Worm (Caenorhabditis elegans) whole organism, L4 larva: ENCODE data around the gene fbxb-99.

Source experiments
- F10B5.3 ChIP-seq: sonication (generic microtip); optimal IDR thresholded peaks from 2 replicates; lab custom pipeline; 2016; ENCODE audit warnings: mild to moderate bottlenecking, missing genetic modification characterization, missing compliant biosample characterization
- F37D6.2 ChIP-seq: sonication (generic microtip); optimal IDR thresholded peaks from 2 replicates; lab custom pipeline; 2016; ENCODE audit warnings: mild to moderate bottlenecking, missing genetic modification characterization, missing compliant biosample characterization
- F44E2.7 ChIP-seq: fragments of 200-800 bp; sonication (Bioruptor generic); IDR thresholded peaks from 2 replicates; pipeline ENCODE4 v2.1.2; 2022; ENCODE audit warnings: missing genetic modification characterization, missing compliant biosample characterization
- F49E8.2 ChIP-seq: sonication (generic microtip); optimal IDR thresholded peaks from 2 replicates; lab custom pipeline; 2016; ENCODE audit warnings: missing compliant biosample characterization, mild to moderate bottlenecking, missing genetic modification characterization, borderline replicate concordance
- T20F7.1 ChIP-seq: fragments of 200-800 bp; sonication (Bioruptor generic); optimal IDR thresholded peaks from 2 replicates; lab custom pipeline; 2018; ENCODE audit warnings: mild to moderate bottlenecking, missing genetic modification characterization, missing compliant biosample characterization
- Y75B8A.6 ChIP-seq: fragments of 200-800 bp; sonication (Bioruptor generic); IDR thresholded peaks from 2 replicates; pipeline ENCODE4 v1.3.6; 2022; ENCODE audit warnings: missing genetic modification reagents, missing genetic modification characterization, missing compliant biosample characterization
- aha-1 ChIP-seq: fragments of 150-350 bp; peaks from one replicate; lab custom pipeline; 2014; ENCODE audit warnings: missing biosample characterization, missing genetic modification characterization
- arid-1 ChIP-seq: fragments of 200-800 bp; sonication (Bioruptor generic); conservative IDR thresholded peaks from 2 replicates; pipeline ENCODE4 v1.3.6; 2022; ENCODE audit warnings: missing genetic modification reagents, missing genetic modification characterization, missing compliant biosample characterization
- ceh-28 ChIP-seq: fragments of 150-350 bp; optimal IDR thresholded peaks from 2 replicates; lab custom pipeline; 2014; ENCODE audit warnings: missing biosample characterization, missing genetic modification reagents, missing genetic modification characterization
- ceh-32 ChIP-seq: sonication (generic microtip); optimal IDR thresholded peaks from 2 replicates; lab custom pipeline; 2016; ENCODE audit warnings: mild to moderate bottlenecking, missing genetic modification characterization, missing compliant biosample characterization; ENCODE audit not compliant: poor library complexity
- ceh-44 ChIP-seq: fragments of 200-800 bp; sonication (Bioruptor generic); IDR thresholded peaks from 2 replicates; pipeline ENCODE4 v1.3.6; 2022; ENCODE audit warnings: missing genetic modification reagents, missing genetic modification characterization, missing compliant biosample characterization
- ceh-62 ChIP-seq: sonication (generic microtip); optimal IDR thresholded peaks from 2 replicates; lab custom pipeline; 2017; ENCODE audit warnings: missing biosample characterization, missing genetic modification characterization
- ces-1 ChIP-seq: fragments of 150-350 bp; sonication (generic microtip); optimal IDR thresholded peaks from 4 replicates; lab custom pipeline; 2014; ENCODE audit warnings: missing biosample characterization, missing genetic modification reagents, missing genetic modification characterization
- ctbp-1 ChIP-seq: fragments of 200-800 bp; sonication (Bioruptor generic); IDR thresholded peaks from 2 replicates; pipeline ENCODE4 v1.3.6; 2022; ENCODE audit warnings: missing genetic modification reagents, missing genetic modification characterization, missing compliant biosample characterization
- daf-12 ChIP-seq: fragments of 150-350 bp; optimal IDR thresholded peaks from 2 replicates; lab custom pipeline; 2014; ENCODE audit warnings: missing biosample characterization, missing genetic modification reagents, missing genetic modification characterization
- dpl-1 ChIP-seq: fragments of 150-350 bp; optimal IDR thresholded peaks from 2 replicates; lab custom pipeline; 2014; ENCODE audit warnings: missing biosample characterization, missing genetic modification reagents, missing genetic modification characterization
- duxl-1 ChIP-seq: sonication (generic microtip); optimal IDR thresholded peaks from 2 replicates; lab custom pipeline; 2016; ENCODE audit warnings: mild to moderate bottlenecking, missing genetic modification characterization, moderate library complexity, missing compliant biosample characterization; ENCODE audit not compliant: poor library complexity
- egl-27 ChIP-seq: sonication (generic microtip); optimal IDR thresholded peaks from 3 replicates; lab custom pipeline; 2017; ENCODE audit warnings: missing biosample characterization, missing genetic modification reagents, missing genetic modification characterization
- fos-1 ChIP-seq: fragments of 150-350 bp; optimal IDR thresholded peaks from 2 replicates; lab custom pipeline; 2014; ENCODE audit warnings: missing biosample characterization, missing genetic modification characterization
- hlh-30 ChIP-seq: sonication (generic microtip); optimal IDR thresholded peaks from 2 replicates; lab custom pipeline; 2017; ENCODE audit warnings: antibody characterized with exemption, mild to moderate bottlenecking, missing genetic modification characterization, missing compliant biosample characterization; ENCODE audit not compliant: insufficient read depth
- jun-1 ChIP-seq: fragments of 150-350 bp; optimal IDR thresholded peaks from 2 replicates; lab custom pipeline; 2014; ENCODE audit warnings: missing biosample characterization, missing genetic modification reagents, missing genetic modification characterization
- lin-38 ChIP-seq: fragments of 200-800 bp; sonication (Bioruptor generic); IDR thresholded peaks from 2 replicates; pipeline ENCODE4 v1.3.6; 2022; ENCODE audit warnings: missing genetic modification reagents, missing genetic modification characterization, missing compliant biosample characterization
- madf-9 ChIP-seq: fragments of 200-800 bp; sonication (Bioruptor generic); conservative IDR thresholded peaks from 2 replicates; pipeline ENCODE4 v1.3.6; 2022; ENCODE audit warnings: missing genetic modification reagents, missing genetic modification characterization, missing compliant biosample characterization
- mdl-1 ChIP-seq, 2 experiments: fragments of 150-350 bp in 1 of 2; sonication (generic microtip) in 1 of 2; optimal IDR thresholded peaks; 2 replicates each; lab custom pipeline; 2014 to 2017; ENCODE audit warnings: missing biosample characterization in 2 of 2, missing genetic modification characterization in 2 of 2
- mdt-29 ChIP-seq: fragments of 200-800 bp; sonication (Bioruptor generic); IDR thresholded peaks from 2 replicates; pipeline ENCODE4 v1.3.6; 2022; ENCODE audit warnings: missing genetic modification reagents, missing genetic modification characterization, missing compliant biosample characterization
- nhr-102 ChIP-seq: sonication (generic microtip); optimal IDR thresholded peaks from 2 replicates; lab custom pipeline; 2016; ENCODE audit warnings: mild to moderate bottlenecking, missing genetic modification characterization, moderate library complexity, missing compliant biosample characterization
- rbr-2 ChIP-seq: sonication (generic microtip); optimal IDR thresholded peaks from 2 replicates; lab custom pipeline; 2016; ENCODE audit warnings: missing genotype, missing genetic modification characterization, missing compliant biosample characterization
- tra-1 ChIP-seq: fragments of 200-800 bp; sonication (Bioruptor generic); IDR thresholded peaks from 2 replicates; pipeline ENCODE4 v1.3.6; 2022; ENCODE audit warnings: missing genetic modification reagents, missing genetic modification characterization, missing compliant biosample characterization
- unc-62 ChIP-seq, 3 experiments: fragments of 150-350 bp in 1 of 3; sonication (generic microtip); optimal IDR thresholded peaks in 2 of 3; peaks in 1 of 3; 1 replicate in 1 of 3; 2 replicates in 2 of 3; lab custom pipeline; 2014 to 2017; ENCODE audit warnings: missing biosample characterization in 3 of 3, missing genetic modification characterization in 3 of 3, missing genetic modification reagents in 3 of 3, missing genotype in 1 of 3
- vab-7 ChIP-seq: fragments of 200-800 bp; sonication (Bioruptor generic); IDR thresholded peaks from 2 replicates; pipeline ENCODE4 v1.3.6; 2022; ENCODE audit warnings: missing genetic modification reagents, missing genetic modification characterization, missing compliant biosample characterization
- zfp-3 ChIP-seq: fragments of 200-800 bp; sonication (Bioruptor generic); conservative IDR thresholded peaks from 2 replicates; pipeline ENCODE4 v1.3.6; 2022; ENCODE audit warnings: missing genetic modification reagents, missing genetic modification characterization, missing compliant biosample characterization
- ztf-7 ChIP-seq: fragments of 150-350 bp; optimal IDR thresholded peaks from 2 replicates; lab custom pipeline; 2014; ENCODE audit warnings: missing biosample characterization, missing genetic modification characterization

fbxb-99 gene

DNA sequence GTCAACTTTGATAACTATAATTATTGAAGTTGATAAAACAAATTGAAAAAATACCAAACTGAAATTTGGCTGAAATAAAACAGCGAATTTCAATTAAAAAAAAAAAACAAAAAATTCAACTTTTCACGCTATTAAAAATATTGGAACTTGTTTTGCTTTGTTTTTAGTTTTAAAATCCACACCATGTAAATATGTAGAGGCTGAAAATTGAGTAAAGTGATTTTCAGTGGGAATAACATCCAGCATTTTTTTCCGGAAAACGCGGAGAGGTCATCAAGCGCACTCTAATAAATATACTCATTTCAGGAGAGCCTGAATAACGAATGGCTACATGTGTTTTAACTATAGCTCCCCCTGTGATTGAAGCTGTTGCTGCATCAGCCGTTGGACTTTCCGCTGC lies 39.6 kb downstream of the fbxb-99 start, which contains the start of gene rcd-1:
rcd-1 (plus strand) TSS at position 301 of the 400 bp plus-strand sequence.
- TF ChIP-seq duxl-1 (tag; lab: Kevin White, UChicago) = no peak
- TF ChIP-seq jun-1 = no peak
- no peak for TF ChIP-seq tra-1 (GFP tag; lab: Robert Waterston, UW)
- no peak for TF ChIP-seq egl-27

ce11 chrII:3752184-3752583 lies 41.1 kb downstream of the fbxb-99 start, which contains the start of gene sdz-11:
Gene sdz-11 (minus strand): TSS chrII:3752284.
- TF ChIP-seq F49E8.2 (tag; lab: Kevin White, UChicago) (no peak), F44E2.7 (GFP tag; lab: Robert Waterston, UW) (no peak), F37D6.2 (tag; lab: Kevin White, UChicago) (no peak), unc-62 (GFP tag; optimal IDR thresholded peaks at IDR 0.05 in 1 of 2; lab: Kevin White, UChicago) (peak in 1 of 2 experiments; percentile 33), unc-62 (tag; optimal IDR thresholded peaks at IDR 0.05; lab: Kevin White, UChicago) (no peak), rbr-2 (tag; lab: Kevin White, UChicago) (no peak), madf-9 (GFP tag; lab: Robert Waterston, UW) (no peak), nhr-102 (tag; lab: Kevin White, UChicago) (no peak), dpl-1 (no peak), aha-1 (tag; lab: Kevin White, UChicago) (peak; percentile 56), ztf-7 (tag; lab: Kevin White, UChicago) (no peak)

ce11 chrII:3750685-3751084 lies 42.6 kb downstream of the fbxb-99 start, which contains the start of gene fbxb-91:
Gene fbxb-91 (minus strand): TSS chrII:3750785.
- TF ChIP-seq ceh-32 (tag; lab: Kevin White, UChicago) (no peak), Y75B8A.6 (GFP tag; lab: Robert Waterston, UW) (no peak), ces-1 (GFP tag; lab: Kevin White, UChicago) (no peak), F10B5.3 (no peak), fos-1 (no peak), F44E2.7 (GFP tag; lab: Robert Waterston, UW) (no peak), mdt-29 (GFP tag; lab: Robert Waterston, UW) (no peak), vab-7 (GFP tag; lab: Robert Waterston, UW) (no peak), lin-38 (GFP tag; lab: Robert Waterston, UW) (no peak), hlh-30 (tag; lab: Kevin White, UChicago) (no peak), zfp-3 (GFP tag; lab: Robert Waterston, UW) (no peak), daf-12 (tag; lab: Kevin White, UChicago) (no peak), ztf-7 (tag; lab: Kevin White, UChicago) (no peak), T20F7.1 (GFP tag; lab: Kevin White, UChicago) (no peak), arid-1 (GFP tag; lab: Robert Waterston, UW) (no peak), egl-27 (no peak), ceh-28 (tag; lab: Kevin White, UChicago) (no peak)
- TF ChIP-seq, all 104 proteins: peak for 0

ce11 chrII:3748719-3749118 lies 44.5 kb downstream of the fbxb-99 start, which contains the start of gene fbxb-90:
Gene fbxb-90 (minus strand): TSS chrII:3748819.
- TF ChIP-seq ceh-44 (GFP tag; lab: Robert Waterston, UW) (no peak), unc-62 (GFP tag; optimal IDR thresholded peaks at IDR 0.05 in 1 of 2; lab: Kevin White, UChicago) (peak in 1 of 2 experiments; percentile 11), unc-62 (tag; optimal IDR thresholded peaks at IDR 0.05; lab: Kevin White, UChicago) (no peak)

DNA sequence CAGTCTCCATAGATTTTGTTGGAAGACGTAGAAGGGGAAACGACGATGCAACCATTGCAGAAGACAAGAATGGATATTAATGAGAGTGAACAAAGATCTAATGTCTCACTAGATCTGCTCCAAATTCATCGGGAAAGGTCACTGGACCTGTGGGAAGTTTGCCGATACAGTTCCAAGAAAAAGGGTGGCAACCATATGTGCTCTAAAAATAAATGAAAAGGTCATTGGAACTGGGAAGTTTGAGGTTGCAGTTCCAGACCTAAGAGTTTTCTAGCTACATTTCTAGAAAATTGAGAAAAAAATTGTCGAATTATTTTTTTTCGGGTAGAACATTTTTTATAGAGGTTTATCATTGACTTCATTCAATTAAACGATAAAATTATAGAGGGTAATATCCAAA lies 45.8 kb downstream of the fbxb-99 start, which contains the start of gene fbxb-92:
fbxb-92 (minus strand) TSS at position 101 of the 400 bp plus-strand sequence.
- TF ChIP-seq mdl-1 (tag; optimal IDR thresholded peaks at IDR 0.05; lab: Kevin White, UChicago) (no peak), ctbp-1 (GFP tag; lab: Robert Waterston, UW) (no peak), fos-1 (no peak), ceh-62 (no peak)
- TF ChIP-seq, all 104 proteins: peak for 0
